Fruit fly (Drosophila melanogaster) whole organism: ENCODE results near the gene Nckx30C.

Experiments
- CG8478 ChIP-seq: fragments of >200 bp; optimal IDR thresholded peaks from 2 replicates; lab custom pipeline; 2018; ENCODE audit warnings: inconsistent platforms
- Dll ChIP-seq: fragments of >200 bp; optimal IDR thresholded peaks from 2 replicates; lab custom pipeline; 2017
- EcR ChIP-seq, 2 experiments: fragments of >200 bp; optimal IDR thresholded peaks; 2 replicates each; lab custom pipeline; 2017; ENCODE audit warnings: missing biosample characterization in 2 of 2, missing genetic modification characterization in 2 of 2, missing genetic modification reagents in 2 of 2
- pan ChIP-seq: fragments of >200 bp; optimal IDR thresholded peaks from 2 replicates; lab custom pipeline; 2017
- psq ChIP-seq: fragments of >200 bp; optimal IDR thresholded peaks from 2 replicates; lab custom pipeline; 2017
- usp ChIP-seq: fragments of >200 bp; optimal IDR thresholded peaks from 2 replicates; lab custom pipeline; 2017; ENCODE audit warnings: missing biosample characterization, missing genetic modification characterization, mixed read lengths

Gene Nckx30C

DNA sequence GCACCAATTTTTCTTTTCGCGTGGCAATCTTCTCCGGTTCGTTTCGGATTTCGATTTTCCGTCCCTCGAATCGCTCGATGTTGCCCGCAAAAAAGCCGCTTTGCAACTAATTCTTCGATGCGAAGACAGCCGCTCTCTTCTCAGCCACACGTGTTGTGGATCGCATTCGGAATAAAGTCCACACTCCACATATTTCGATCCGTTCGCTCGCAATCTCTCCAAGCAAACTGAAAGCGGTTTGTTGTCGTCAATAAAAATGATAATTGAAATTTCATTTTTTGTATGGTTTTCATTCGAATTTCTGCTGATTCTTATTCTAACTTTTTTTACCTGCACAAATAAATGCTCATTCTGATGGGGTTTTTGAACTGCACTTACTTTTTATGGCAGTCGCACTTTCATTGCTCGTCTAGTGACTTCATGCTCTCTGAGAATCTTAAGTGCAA is 40.4 kb downstream of the Nckx30C start, which contains the start of gene CG31710:
Gene CG31710, minus strand, starts transcription at position 83 of the 446 bp plus-strand sequence.
- TF ChIP-seq EcR (GFP tag; optimal IDR thresholded peaks at IDR 0.05; lab: Kevin White, UChicago) (no peak), pan (lab: Kevin White, UChicago) (no peak), psq (lab: Kevin White, UChicago) (no peak), usp (GFP tag; lab: Kevin White, UChicago) (no peak), Dll (lab: Kevin White, UChicago) (no peak), CG8478 (lab: Kevin White, UChicago) (no peak)

DNA sequence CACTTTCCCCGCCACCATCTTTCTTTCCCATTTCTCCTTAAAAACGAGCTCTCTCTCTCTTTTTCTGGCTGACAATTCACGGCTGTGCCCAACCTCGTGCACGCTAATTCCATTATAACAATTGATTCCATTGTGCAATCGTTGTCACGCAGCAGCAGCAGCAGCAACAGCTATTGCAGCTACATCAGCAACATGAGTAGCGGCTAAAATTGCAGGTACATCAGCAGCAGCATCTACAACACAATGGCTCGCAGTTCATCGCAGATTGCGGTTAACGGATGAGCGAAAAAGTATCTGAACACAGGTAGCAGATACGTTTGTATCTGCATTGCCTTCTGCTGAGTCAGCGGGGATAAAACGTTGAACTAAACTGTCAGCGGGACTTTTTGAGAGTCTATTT is 41.0 kb downstream of the Nckx30C start:
- TF ChIP-seq CG8478 (lab: Kevin White, UChicago): no peak
- no peak for TF ChIP-seq usp (GFP tag; lab: Kevin White, UChicago)
- no peak for TF ChIP-seq pan (lab: Kevin White, UChicago)
- TF ChIP-seq psq (lab: Kevin White, UChicago): no peak
- TF ChIP-seq Dll (lab: Kevin White, UChicago): no peak
- no peak for TF ChIP-seq EcR (GFP tag; optimal IDR thresholded peaks at IDR 0.05; lab: Kevin White, UChicago)

DNA sequence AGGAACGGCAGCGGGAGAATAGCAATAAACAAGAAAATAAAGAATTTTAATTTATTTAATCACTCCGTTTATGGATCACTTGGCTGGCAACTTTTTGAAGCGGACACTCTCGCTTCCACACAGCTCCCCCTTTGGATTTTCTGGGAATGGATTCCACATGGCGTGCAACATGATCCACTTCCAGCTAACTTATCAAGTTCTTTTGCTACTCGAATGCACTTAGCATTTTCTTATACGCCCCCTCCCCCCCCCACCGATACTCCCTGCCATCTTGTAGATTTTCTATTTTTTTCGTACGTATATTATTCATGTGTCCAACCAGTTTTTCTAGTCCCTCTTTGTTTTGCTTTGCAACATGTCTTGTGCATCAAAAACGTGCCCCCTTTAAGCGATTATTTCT is 42.0 kb downstream of the Nckx30C start:
- TF ChIP-seq psq (lab: Kevin White, UChicago) (no peak), CG8478 (lab: Kevin White, UChicago) (no peak), EcR (GFP tag; optimal IDR thresholded peaks at IDR 0.05; lab: Kevin White, UChicago) (no peak), Dll (lab: Kevin White, UChicago) (no peak), pan (lab: Kevin White, UChicago) (no peak), usp (GFP tag; lab: Kevin White, UChicago) (no peak)

DNA sequence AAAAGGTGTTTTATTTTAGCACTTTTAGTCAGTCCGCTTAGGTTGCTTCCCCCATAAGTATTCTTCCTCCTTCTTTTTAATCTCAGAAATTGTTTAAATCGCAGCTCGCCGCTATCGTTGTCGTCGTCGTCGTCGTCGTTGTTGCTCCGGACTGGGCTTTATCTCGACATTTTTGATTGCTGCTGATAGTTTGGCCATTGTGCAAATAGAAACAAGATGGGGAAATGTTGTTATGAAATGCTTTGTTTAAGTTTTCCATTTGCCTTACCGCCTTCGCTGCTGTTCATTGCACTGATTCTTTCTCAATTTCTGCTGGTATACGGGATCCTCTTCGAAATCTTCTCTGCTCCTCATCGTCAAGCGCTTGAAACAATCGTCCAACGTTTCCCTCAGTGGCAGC is 43.3 kb downstream of the Nckx30C start:
- TF ChIP-seq EcR (GFP tag; optimal IDR thresholded peaks at IDR 0.05; lab: Kevin White, UChicago) (no peak), pan (lab: Kevin White, UChicago) (no peak), usp (GFP tag; lab: Kevin White, UChicago) (no peak), CG8478 (lab: Kevin White, UChicago) (no peak), Dll (lab: Kevin White, UChicago) (no peak)

DNA sequence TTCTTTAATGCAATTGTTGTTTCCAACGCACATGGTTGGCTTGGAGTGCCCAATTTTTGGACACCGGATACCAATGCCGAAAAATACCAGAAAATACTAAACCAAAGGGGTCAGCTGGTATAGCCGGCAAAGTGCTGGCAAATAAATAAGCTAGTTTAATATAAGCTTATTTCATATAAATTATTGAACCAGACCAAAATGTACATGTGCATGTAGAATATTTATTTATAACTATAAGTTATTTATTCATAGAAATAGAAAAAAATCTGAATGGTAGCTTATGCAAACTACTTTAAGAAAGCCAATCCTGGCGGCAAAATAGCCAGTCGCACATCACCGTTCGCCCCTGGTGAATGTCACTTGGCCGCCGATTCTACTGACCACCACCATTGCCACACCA is 45.8 kb downstream of the Nckx30C start, which contains the start of gene pelo:
Gene pelo, plus strand, starts transcription at position 357 of the 400 bp plus-strand sequence.
- TF ChIP-seq CG8478 (lab: Kevin White, UChicago): no peak
- TF ChIP-seq pan (lab: Kevin White, UChicago): no peak
- no peak for TF ChIP-seq usp (GFP tag; lab: Kevin White, UChicago)
- no peak for TF ChIP-seq psq (lab: Kevin White, UChicago)
- no peak for TF ChIP-seq Dll (lab: Kevin White, UChicago)
- no peak for TF ChIP-seq EcR (GFP tag; optimal IDR thresholded peaks at IDR 0.05; lab: Kevin White, UChicago)

DNA sequence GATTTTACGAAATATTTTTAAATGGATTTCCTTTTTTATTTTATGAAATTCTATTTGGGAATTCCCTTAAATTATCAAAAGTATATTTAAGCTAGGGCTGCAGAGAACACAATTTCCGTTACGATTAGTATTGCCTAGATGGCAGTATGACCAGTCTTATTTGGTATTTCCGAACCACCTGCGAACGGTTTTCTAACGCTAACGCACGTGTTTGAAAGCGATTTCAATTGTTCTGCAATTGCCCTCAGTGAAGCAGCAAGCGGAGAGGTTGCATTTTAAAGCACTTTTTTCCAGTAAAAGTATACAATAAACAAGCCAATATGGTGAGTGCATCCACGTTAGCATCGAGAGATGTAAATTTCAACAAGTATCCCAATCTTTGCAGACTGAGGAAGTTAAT is 46.7 kb downstream of the Nckx30C start, which contains the start of gene hoip:
Gene hoip, plus strand, starts transcription at position 177 of the 400 bp plus-strand sequence.
- TF ChIP-seq EcR (GFP tag; optimal IDR thresholded peaks at IDR 0.05; lab: Kevin White, UChicago): no peak
- no peak for TF ChIP-seq Dll (lab: Kevin White, UChicago)
- TF ChIP-seq pan (lab: Kevin White, UChicago): no peak
- no peak for TF ChIP-seq usp (GFP tag; lab: Kevin White, UChicago)

DNA sequence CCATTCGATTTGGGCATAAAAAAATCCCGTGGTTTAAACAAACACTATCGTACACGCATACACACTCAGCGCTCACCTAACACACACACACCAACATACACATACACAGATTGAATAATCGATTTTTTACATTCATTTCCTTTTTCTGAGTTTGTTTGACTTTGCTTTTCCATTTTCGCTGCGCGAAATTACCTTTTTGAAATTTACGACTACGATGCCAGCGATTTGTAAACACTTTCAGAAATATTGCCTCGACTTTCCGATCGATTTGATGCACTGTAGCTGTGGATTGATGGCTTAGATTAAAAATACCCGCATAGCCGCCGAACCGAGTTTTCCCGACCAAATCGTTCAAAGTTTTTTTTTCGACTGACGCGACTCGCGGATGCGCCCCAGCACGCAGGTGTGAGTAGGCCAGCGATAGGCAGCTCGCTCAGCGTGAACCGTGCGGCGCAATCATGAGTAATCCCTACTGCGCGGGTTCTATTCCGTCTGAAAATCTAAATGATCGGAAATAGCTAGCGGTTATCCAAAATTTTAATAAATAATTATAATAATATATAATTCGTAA is 47.3 kb downstream of the Nckx30C start, which contains the start of gene Pka-C1:
Gene Pka-C1, minus strand, starts transcription at position 375 of the 571 bp plus-strand sequence.
- TF ChIP-seq pan (lab: Kevin White, UChicago) (no peak), Dll (lab: Kevin White, UChicago) (no peak), psq (lab: Kevin White, UChicago) (no peak), EcR (GFP tag; optimal IDR thresholded peaks at IDR 0.05; lab: Kevin White, UChicago) (no peak), usp (GFP tag; lab: Kevin White, UChicago) (no peak), CG8478 (lab: Kevin White, UChicago) (no peak)

DNA sequence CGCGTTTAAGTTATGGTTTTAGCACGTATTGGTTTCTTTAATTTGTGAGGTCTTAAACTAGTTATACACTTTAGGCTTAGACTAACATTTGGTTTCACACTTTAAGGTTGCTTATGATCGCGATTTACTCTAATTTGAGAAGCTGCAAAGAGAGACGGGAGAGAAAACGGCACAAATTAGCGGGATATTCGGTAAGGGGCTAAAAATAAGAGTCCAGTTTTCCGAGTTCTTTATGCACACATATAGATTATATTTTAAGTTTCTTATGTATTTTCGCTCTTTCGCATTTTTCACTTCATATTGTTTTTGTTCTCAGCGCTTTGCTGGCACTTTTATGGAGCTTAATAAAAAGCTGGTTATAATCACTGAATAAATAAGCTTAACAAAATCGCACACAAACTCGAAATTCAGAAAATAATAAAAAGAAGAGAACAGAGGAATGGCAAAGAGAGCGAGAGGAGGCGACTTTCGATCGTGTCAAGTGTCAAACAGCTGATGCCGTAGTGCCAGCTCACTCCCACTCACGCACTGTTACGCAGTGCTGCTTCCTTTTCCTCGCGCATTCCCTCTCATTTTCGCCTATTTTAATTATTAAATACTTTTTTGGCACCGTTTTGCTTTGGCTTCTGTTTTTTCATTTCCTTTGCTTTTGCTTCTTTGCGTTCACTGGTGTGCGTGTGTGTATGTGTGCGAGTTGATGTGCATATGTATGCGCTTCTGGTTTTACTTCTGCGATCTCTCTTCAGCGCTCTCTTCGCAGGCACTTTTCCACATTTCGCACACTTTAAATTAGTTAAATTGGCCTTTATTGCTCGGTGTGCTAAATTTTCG is 48.0 kb downstream of the Nckx30C start:
- TF ChIP-seq CG8478 (lab: Kevin White, UChicago): peak; percentile 60
- no peak for TF ChIP-seq pan (lab: Kevin White, UChicago)

DNA sequence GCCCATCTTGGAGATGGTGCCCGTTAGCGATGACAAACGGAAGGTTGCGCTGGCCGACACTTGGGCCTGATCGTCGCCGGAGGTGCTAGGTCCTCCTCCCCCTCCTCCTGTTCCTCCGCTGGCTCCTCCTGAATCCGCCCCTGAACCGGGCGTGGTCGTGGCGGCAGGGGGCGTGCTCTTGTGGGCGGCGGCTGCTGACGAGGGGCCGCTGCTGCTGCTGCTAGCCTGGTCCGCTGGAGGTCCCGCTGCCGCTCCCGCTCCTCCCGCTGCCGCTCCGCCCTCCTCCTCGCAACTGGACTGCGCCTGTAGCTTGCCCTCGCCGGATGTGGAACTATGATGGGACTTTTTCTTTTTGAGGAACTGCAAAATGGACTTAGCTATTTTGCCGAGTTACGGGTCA is 48.7 kb downstream of the Nckx30C start:
- no peak for TF ChIP-seq Dll (lab: Kevin White, UChicago)
- TF ChIP-seq CG8478 (lab: Kevin White, UChicago): no peak
- TF ChIP-seq EcR (GFP tag; optimal IDR thresholded peaks at IDR 0.05; lab: Kevin White, UChicago): no peak
- TF ChIP-seq pan (lab: Kevin White, UChicago): no peak
- TF ChIP-seq psq (lab: Kevin White, UChicago): no peak
- no peak for TF ChIP-seq usp (GFP tag; lab: Kevin White, UChicago)

DNA sequence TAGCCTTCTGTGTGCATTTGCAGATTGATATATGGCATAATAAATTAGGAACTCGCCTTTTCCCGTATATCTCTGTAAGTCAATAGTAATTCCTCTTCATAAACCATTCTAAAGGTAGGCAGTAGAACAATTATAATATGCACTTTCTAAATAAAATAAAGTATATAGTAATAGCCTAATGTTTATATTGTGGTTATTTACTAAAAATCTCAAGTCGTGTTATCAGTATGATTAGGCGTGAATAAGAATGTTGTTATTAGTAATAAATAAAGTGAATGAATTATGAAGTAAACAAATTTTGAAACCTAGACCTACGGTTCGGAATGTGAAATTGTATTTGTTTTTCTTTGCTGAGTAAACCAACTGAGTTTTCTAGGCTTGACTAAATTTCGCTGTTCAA is 50.6 kb downstream of the Nckx30C start:
- no peak for TF ChIP-seq CG8478 (lab: Kevin White, UChicago)
- TF ChIP-seq usp (GFP tag; lab: Kevin White, UChicago): no peak
- TF ChIP-seq Dll (lab: Kevin White, UChicago): no peak
- no peak for TF ChIP-seq EcR (GFP tag; optimal IDR thresholded peaks at IDR 0.05; lab: Kevin White, UChicago)
- no peak for TF ChIP-seq psq (lab: Kevin White, UChicago)
- no peak for TF ChIP-seq pan (lab: Kevin White, UChicago)
